Worm (Caenorhabditis elegans) whole organism, early embryonic: ENCODE measurements around the gene pir-1.

Source experiments
- B0310.2 ChIP-seq: sonication (generic microtip); optimal IDR thresholded peaks from 2 replicates; lab custom pipeline; 2016; ENCODE audit warnings: mild to moderate bottlenecking, missing genetic modification characterization, missing compliant biosample characterization
- F13C5.2 ChIP-seq: sonication (generic microtip); optimal IDR thresholded peaks from 2 replicates; lab custom pipeline; 2017; ENCODE audit warnings: mild to moderate bottlenecking, missing genetic modification characterization, inconsistent platforms, missing compliant biosample characterization
- aly-1 ChIP-seq: sonication (generic microtip); optimal IDR thresholded peaks from 2 replicates; lab custom pipeline; 2016; ENCODE audit warnings: missing genetic modification characterization, missing compliant biosample characterization
- ama-1 ChIP-seq: fragments of 150-350 bp; optimal IDR thresholded peaks from 2 replicates; lab custom pipeline; 2014
- ceh-13 ChIP-seq: fragments of 200-800 bp; sonication (Bioruptor generic); optimal IDR thresholded peaks from 2 replicates; lab custom pipeline; 2018; ENCODE audit warnings: mild to moderate bottlenecking, missing genetic modification characterization, missing compliant biosample characterization
- ceh-36 ChIP-seq: sonication (generic microtip); optimal IDR thresholded peaks from 2 replicates; lab custom pipeline; 2016; ENCODE audit warnings: missing genetic modification characterization, inconsistent platforms, missing compliant biosample characterization
- ets-7 ChIP-seq: sonication (generic microtip); optimal IDR thresholded peaks from 2 replicates; lab custom pipeline; 2016; ENCODE audit warnings: missing genotype, missing genetic modification characterization, missing compliant biosample characterization
- flt-1 ChIP-seq: fragments of 200-800 bp; sonication (Bioruptor generic); IDR thresholded peaks from 2 replicates; pipeline ENCODE4 v1.3.6; 2022; ENCODE audit warnings: missing genetic modification characterization, missing compliant biosample characterization
- hmbx-1 ChIP-seq: sonication (generic microtip); optimal IDR thresholded peaks from 2 replicates; lab custom pipeline; 2016; ENCODE audit warnings: mild to moderate bottlenecking, missing genetic modification characterization, missing compliant biosample characterization
- hmg-4 ChIP-seq: fragments of 200-800 bp; sonication (Bioruptor generic); optimal IDR thresholded peaks from 2 replicates; lab custom pipeline; 2018; ENCODE audit warnings: mild to moderate bottlenecking, missing genetic modification characterization, missing compliant biosample characterization
- hnd-1 ChIP-seq: sonication (generic microtip); optimal IDR thresholded peaks from 2 replicates; lab custom pipeline; 2016; ENCODE audit warnings: missing genetic modification characterization, missing compliant biosample characterization
- pes-1 ChIP-seq: fragments of 200-800 bp; sonication (Bioruptor generic); IDR thresholded peaks from 2 replicates; pipeline ENCODE4 v1.3.6; 2022; ENCODE audit warnings: missing genetic modification reagents, missing genetic modification characterization, missing compliant biosample characterization
- scrt-1 ChIP-seq: fragments of 200-800 bp; sonication (Bioruptor generic); IDR thresholded peaks from 2 replicates; pipeline ENCODE4 v1.3.6; 2022; ENCODE audit warnings: missing genetic modification characterization, missing compliant biosample characterization
- sea-1 ChIP-seq: fragments of 200-800 bp; sonication (Bioruptor generic); conservative IDR thresholded peaks from 2 replicates; pipeline ENCODE4 v1.3.6; 2022; ENCODE audit warnings: missing genetic modification characterization, missing compliant biosample characterization
- tbx-11 ChIP-seq: fragments of 200-800 bp; sonication (Bioruptor generic); IDR thresholded peaks from 2 replicates; pipeline ENCODE4 v1.3.6; 2022; ENCODE audit warnings: missing genetic modification characterization, missing compliant biosample characterization
- tbx-37 ChIP-seq: fragments of 200-800 bp; sonication (Bioruptor generic); conservative IDR thresholded peaks from 2 replicates; pipeline ENCODE4 v1.3.6; 2022; ENCODE audit warnings: missing genetic modification reagents, missing genetic modification characterization, missing compliant biosample characterization
- tra-4 ChIP-seq: sonication (generic microtip); optimal IDR thresholded peaks from 2 replicates; lab custom pipeline; 2017; ENCODE audit warnings: missing genetic modification characterization, missing compliant biosample characterization

Gene pir-1

ce11 chrII:9170048-9170447 is 7.1 kb upstream of the pir-1 start:
- TF ChIP-seq aly-1 (tag; lab: Kevin White, UChicago) = no peak
- no peak for TF ChIP-seq pes-1 (GFP tag; lab: Robert Waterston, UW)
- no peak for TF ChIP-seq tbx-11 (GFP tag; lab: Robert Waterston, UW)
- no peak for TF ChIP-seq tbx-37
- no peak for TF ChIP-seq F13C5.2
- TF ChIP-seq hmg-4 = no peak

- no peak for TF ChIP-seq ceh-36 (tag; lab: Kevin White, UChicago)
- no peak for TF ChIP-seq hnd-1 (tag; lab: Kevin White, UChicago)
- TF ChIP-seq tbx-37 = no peak
- no peak for TF ChIP-seq B0310.2 (tag; lab: Kevin White, UChicago)
- TF ChIP-seq ama-1 (lab: Kevin White, UChicago) = no peak
- no peak for TF ChIP-seq F13C5.2
- no peak for TF ChIP-seq hmg-4
- TF ChIP-seq tbx-11 (GFP tag; lab: Robert Waterston, UW) = no peak
- TF ChIP-seq ets-7 (tag; lab: Kevin White, UChicago) = no peak
- TF ChIP-seq tra-4 (tag; lab: Kevin White, UChicago) = no peak
- TF ChIP-seq hmbx-1 (tag; lab: Kevin White, UChicago) = no peak
- no peak for TF ChIP-seq sea-1 (GFP tag; lab: Robert Waterston, UW)
- no peak for TF ChIP-seq pes-1 (GFP tag; lab: Robert Waterston, UW)
- TF ChIP-seq flt-1 (GFP tag; lab: Robert Waterston, UW) = no peak
- TF ChIP-seq scrt-1 (GFP tag; lab: Robert Waterston, UW) = no peak
- TF ChIP-seq aly-1 (tag; lab: Kevin White, UChicago) = no peak
Observed at ce11 chrII:9170851-9171250, 6.2 kb upstream of the pir-1 start.

- TF ChIP-seq tbx-11 (GFP tag; lab: Robert Waterston, UW) (no peak), flt-1 (GFP tag; lab: Robert Waterston, UW) (no peak), ceh-13 (GFP tag; lab: Kevin White, UChicago) (no peak), scrt-1 (GFP tag; lab: Robert Waterston, UW) (no peak), B0310.2 (tag; lab: Kevin White, UChicago) (no peak), pes-1 (GFP tag; lab: Robert Waterston, UW) (no peak), tra-4 (tag; lab: Kevin White, UChicago) (no peak), sea-1 (GFP tag; lab: Robert Waterston, UW) (no peak), ceh-36 (tag; lab: Kevin White, UChicago) (no peak), F13C5.2 (no peak), ama-1 (lab: Kevin White, UChicago) (no peak), hmg-4 (no peak), ets-7 (tag; lab: Kevin White, UChicago) (no peak), aly-1 (tag; lab: Kevin White, UChicago) (no peak), hmbx-1 (tag; lab: Kevin White, UChicago) (no peak), tbx-37 (no peak)
Observed at ce11 chrII:9171466-9172187, 5.5 kb upstream of the pir-1 start.

ce11 chrII:9172849-9173248 is 4.3 kb upstream of the pir-1 start, which contains the start of gene T23G7.2:
TSS of gene T23G7.2 (minus strand) at chrII:9172949.
- TF ChIP-seq hnd-1 (tag; lab: Kevin White, UChicago) = no peak
- TF ChIP-seq aly-1 (tag; lab: Kevin White, UChicago) = no peak
- TF ChIP-seq tbx-11 (GFP tag; lab: Robert Waterston, UW) = no peak

ce11 chrII:9173471-9173870 is 3.6 kb upstream of the pir-1 start:
- TF ChIP-seq hmbx-1 (tag; lab: Kevin White, UChicago) (no peak), scrt-1 (GFP tag; lab: Robert Waterston, UW) (no peak), hnd-1 (tag; lab: Kevin White, UChicago) (no peak), ama-1 (lab: Kevin White, UChicago) (no peak), tra-4 (tag; lab: Kevin White, UChicago) (no peak), F13C5.2 (no peak), aly-1 (tag; lab: Kevin White, UChicago) (no peak), B0310.2 (tag; lab: Kevin White, UChicago) (no peak), pes-1 (GFP tag; lab: Robert Waterston, UW) (no peak), ceh-13 (GFP tag; lab: Kevin White, UChicago) (no peak), tbx-11 (GFP tag; lab: Robert Waterston, UW) (no peak), ceh-36 (tag; lab: Kevin White, UChicago) (no peak), sea-1 (GFP tag; lab: Robert Waterston, UW) (no peak), flt-1 (GFP tag; lab: Robert Waterston, UW) (no peak), hmg-4 (no peak), ets-7 (tag; lab: Kevin White, UChicago) (no peak), tbx-37 (no peak)

- no peak for TF ChIP-seq scrt-1 (GFP tag; lab: Robert Waterston, UW)
- no peak for TF ChIP-seq B0310.2 (tag; lab: Kevin White, UChicago)
- no peak for TF ChIP-seq flt-1 (GFP tag; lab: Robert Waterston, UW)
- no peak for TF ChIP-seq hmg-4
- no peak for TF ChIP-seq F13C5.2
- no peak for TF ChIP-seq hmbx-1 (tag; lab: Kevin White, UChicago)
Observed at ce11 chrII:9176523-9176922, 577 bp upstream of the pir-1 start.

ce11 chrII:9178811-9179210 is 1.7 kb downstream of the pir-1 start:
- TF ChIP-seq tbx-37 (no peak), hmbx-1 (tag; lab: Kevin White, UChicago) (no peak), hnd-1 (tag; lab: Kevin White, UChicago) (no peak), flt-1 (GFP tag; lab: Robert Waterston, UW) (no peak), ama-1 (lab: Kevin White, UChicago) (no peak), sea-1 (GFP tag; lab: Robert Waterston, UW) (no peak), hmg-4 (no peak), tra-4 (tag; lab: Kevin White, UChicago) (no peak), scrt-1 (GFP tag; lab: Robert Waterston, UW) (no peak), aly-1 (tag; lab: Kevin White, UChicago) (no peak), ceh-36 (tag; lab: Kevin White, UChicago) (no peak)
